Fruit fly (Drosophila melanogaster) whole organism, embryonic: ENCODE results near the gene CG32075.

Experiments used
- CG10959 ChIP-seq: fragments of 200-800 bp; sonication (Bioruptor generic); IDR thresholded peaks from 2 replicates; pipeline ENCODE4 v1.3.6; 2022; ENCODE audit warnings: missing biosample characterization, missing genetic modification characterization
- CG11093 ChIP-seq: fragments of 200-800 bp; sonication (Bioruptor generic); IDR thresholded peaks from 3 replicates; pipeline ENCODE4 v1.3.6; 2022; ENCODE audit warnings: missing biosample characterization, missing genetic modification characterization
- CG11398 ChIP-seq: fragments of 200-800 bp; sonication (Bioruptor generic); optimal IDR thresholded peaks from 2 replicates; lab custom pipeline; 2016; ENCODE audit warnings: missing biosample characterization, missing genetic modification characterization
- CG12155 ChIP-seq: fragments of 200-800 bp; sonication (Bioruptor generic); optimal IDR thresholded peaks from 3 replicates; lab custom pipeline; 2016; ENCODE audit warnings: missing biosample characterization, missing genetic modification characterization
- CG12299 ChIP-seq: fragments of 200-800 bp; sonication (Bioruptor generic); optimal IDR thresholded peaks from 2 replicates; lab custom pipeline; 2018; ENCODE audit warnings: missing biosample characterization, mild to moderate bottlenecking, missing genetic modification characterization
- CG12942 ChIP-seq: fragments of 200-800 bp; sonication (Bioruptor generic); optimal IDR thresholded peaks from 3 replicates; lab custom pipeline; 2016; ENCODE audit warnings: missing biosample characterization, missing genetic modification characterization
- CG13287 ChIP-seq: fragments of 200-800 bp; sonication (Bioruptor generic); IDR thresholded peaks from 2 replicates; pipeline ENCODE4 v1.3.6; 2022; ENCODE audit warnings: missing biosample characterization, missing genetic modification characterization; ENCODE audit not compliant: partially characterized antibody
- CG16779 ChIP-seq: fragments of 200-800 bp; sonication (Bioruptor generic); IDR thresholded peaks from 2 replicates; pipeline ENCODE4 v1.3.6; 2022; ENCODE audit warnings: missing biosample characterization, missing genetic modification characterization
- CG17802 ChIP-seq: fragments of 200-800 bp; sonication (Bioruptor generic); optimal IDR thresholded peaks from 2 replicates; lab custom pipeline; 2018; ENCODE audit warnings: missing biosample characterization, mild to moderate bottlenecking, missing genetic modification characterization, moderate library complexity
- CG2889 ChIP-seq: fragments of 200-800 bp; sonication (Bioruptor generic); IDR thresholded peaks from 3 replicates; pipeline ENCODE4 v1.3.6; 2022; ENCODE audit warnings: missing biosample characterization, missing genetic modification characterization
- CG30431 ChIP-seq: fragments of 200-800 bp; sonication (Bioruptor generic); optimal IDR thresholded peaks from 2 replicates; lab custom pipeline; 2017; ENCODE audit warnings: missing biosample characterization, missing genetic modification characterization
- CG3838 ChIP-seq: fragments of 200-800 bp; sonication (Bioruptor generic); optimal IDR thresholded peaks from 3 replicates; lab custom pipeline; 2016; ENCODE audit warnings: missing biosample characterization, missing genetic modification characterization
- CG5245 ChIP-seq: fragments of 200-800 bp; sonication (Bioruptor generic); optimal IDR thresholded peaks from 3 replicates; lab custom pipeline; 2016; ENCODE audit warnings: missing biosample characterization, missing genetic modification characterization
- CG6683 ChIP-seq: fragments of 200-800 bp; sonication (Bioruptor generic); optimal IDR thresholded peaks from 2 replicates; lab custom pipeline; 2017; ENCODE audit warnings: missing biosample characterization, mild to moderate bottlenecking, missing genetic modification characterization, missing genetic modification reagents
- CG8478 ChIP-seq: fragments of >200 bp; optimal IDR thresholded peaks from 2 replicates; lab custom pipeline; 2018
- CG9215 ChIP-seq: fragments of 200-800 bp; sonication (Bioruptor generic); IDR thresholded peaks from 2 replicates; pipeline ENCODE4 v1.3.6; 2022; ENCODE audit warnings: missing biosample characterization, missing genetic modification characterization
- CG9609 ChIP-seq: fragments of 200-800 bp; sonication (Bioruptor generic); optimal IDR thresholded peaks from 3 replicates; lab custom pipeline; 2016; ENCODE audit warnings: missing biosample characterization, missing genetic modification characterization
- CG9932 ChIP-seq: fragments of 200-800 bp; sonication (Bioruptor generic); IDR thresholded peaks from 2 replicates; pipeline ENCODE4 v1.3.6; 2022; ENCODE audit warnings: missing biosample characterization, missing genetic modification characterization
- Dfd ChIP-seq, 2 experiments: fragments of >200 bp; optimal IDR thresholded peaks; 2 replicates each; lab custom pipeline; 2017; ENCODE audit warnings: missing biosample characterization in 2 of 2, missing genetic modification characterization in 2 of 2
- Gug ChIP-seq: fragments of 200-800 bp; sonication (Bioruptor generic); IDR thresholded peaks from 4 replicates; pipeline ENCODE4 v1.3.6; 2022; ENCODE audit warnings: missing biosample characterization, missing genetic modification characterization
- Hand ChIP-seq: fragments of 200-800 bp; sonication (Bioruptor generic); optimal IDR thresholded peaks from 2 replicates; lab custom pipeline; 2017; ENCODE audit warnings: mild to moderate bottlenecking, missing biosample characterization, missing genetic modification reagents, missing genetic modification characterization
- Nf-YC ChIP-seq: fragments of 200-800 bp; optimal IDR thresholded peaks from 3 replicates; lab custom pipeline; 2019; ENCODE audit warnings: missing biosample characterization, mild to moderate bottlenecking, missing genetic modification characterization, moderate library complexity
- PHDP ChIP-seq: fragments of 200-800 bp; sonication (Bioruptor generic); optimal IDR thresholded peaks from 3 replicates; lab custom pipeline; 2018; ENCODE audit warnings: missing biosample characterization, mild to moderate bottlenecking, missing genetic modification characterization, moderate library complexity
- Pdp1 ChIP-seq, 2 experiments: fragments of 200-800 bp; sonication (Bioruptor generic); optimal IDR thresholded peaks; 3 replicates each; lab custom pipeline; 2016; ENCODE audit warnings: missing biosample characterization in 2 of 2, missing genetic modification characterization in 2 of 2, mild to moderate bottlenecking in 1 of 2, moderate library complexity in 1 of 2
- az2 ChIP-seq: fragments of 200-800 bp; sonication (Bioruptor generic); optimal IDR thresholded peaks from 3 replicates; lab custom pipeline; 2016; ENCODE audit warnings: missing biosample characterization, missing genetic modification characterization
- crp ChIP-seq, 2 experiments: fragments of 200-800 bp; sonication (Bioruptor generic); optimal IDR thresholded peaks; 2 replicates in 1 of 2; 3 replicates in 1 of 2; lab custom pipeline; 2017; ENCODE audit warnings: missing biosample characterization in 2 of 2, missing genetic modification characterization in 2 of 2, mild to moderate bottlenecking in 1 of 2, moderate library complexity in 1 of 2
- cwo ChIP-seq: fragments of 200-800 bp; sonication (Bioruptor generic); optimal IDR thresholded peaks from 3 replicates; lab custom pipeline; 2017; ENCODE audit warnings: missing biosample characterization, missing genetic modification characterization, mild to moderate bottlenecking, moderate library complexity, missing genetic modification reagents
- dimm ChIP-seq: fragments of 200-800 bp; sonication (Bioruptor generic); IDR thresholded peaks from 2 replicates; pipeline ENCODE4 v1.3.6; 2022; ENCODE audit warnings: missing biosample characterization, missing genetic modification characterization
- eyg ChIP-seq: fragments of 200-800 bp; sonication (Bioruptor generic); optimal IDR thresholded peaks from 3 replicates; lab custom pipeline; 2016; ENCODE audit warnings: missing biosample characterization, missing genetic modification characterization
- fu2 ChIP-seq: fragments of 200-800 bp; sonication (Bioruptor generic); optimal IDR thresholded peaks from 2 replicates; lab custom pipeline; 2016; ENCODE audit warnings: missing biosample characterization, missing genetic modification characterization
- her ChIP-seq: fragments of 200-800 bp; sonication (Bioruptor generic); optimal IDR thresholded peaks from 2 replicates; lab custom pipeline; 2016; ENCODE audit warnings: missing biosample characterization, missing genetic modification characterization
- klu ChIP-seq: fragments of 200-800 bp; sonication (Bioruptor generic); IDR thresholded peaks from 2 replicates; pipeline ENCODE4 v1.3.6; 2022; ENCODE audit warnings: missing biosample characterization, missing genetic modification characterization
- maf-S ChIP-seq: fragments of 200-800 bp; sonication (Bioruptor generic); optimal IDR thresholded peaks from 2 replicates; lab custom pipeline; 2016; ENCODE audit warnings: missing biosample characterization, missing genetic modification characterization
- mld ChIP-seq: fragments of 200-800 bp; sonication (Bioruptor generic); IDR thresholded peaks from 3 replicates; pipeline ENCODE4 v1.3.6; 2022; ENCODE audit warnings: missing biosample characterization, missing genetic modification characterization; ENCODE audit not compliant: partially characterized antibody
- phol ChIP-seq: fragments of 200-800 bp; sonication (Bioruptor generic); optimal IDR thresholded peaks from 3 replicates; lab custom pipeline; 2018; ENCODE audit warnings: missing biosample characterization, mild to moderate bottlenecking, missing genetic modification characterization, moderate library complexity
- prd ChIP-seq, 3 experiments: fragments of >200 bp in 2 of 3; fragments of 200-800 bp in 1 of 3; sonication (Bioruptor generic) in 1 of 3; optimal IDR thresholded peaks in 2 of 3; IDR thresholded peaks in 1 of 3; 2 replicates in 2 of 3; 3 replicates in 1 of 3; pipeline versions ENCODE4 v1.3.6 to Lab custom; 2017 to 2022; ENCODE audit warnings: missing biosample characterization in 1 of 3, missing genetic modification characterization in 1 of 3
- psq ChIP-seq: fragments of 200-800 bp; sonication (Bioruptor generic); optimal IDR thresholded peaks from 2 replicates; lab custom pipeline; 2017; ENCODE audit warnings: missing biosample characterization, missing genetic modification characterization
- ranshi ChIP-seq: fragments of 200-800 bp; sonication (Bioruptor generic); IDR thresholded peaks from 2 replicates; pipeline ENCODE4 v1.3.6; 2022; ENCODE audit warnings: missing biosample characterization, missing genetic modification characterization
- sens-2 ChIP-seq: fragments of 200-800 bp; sonication (Bioruptor generic); IDR thresholded peaks from 2 replicates; pipeline ENCODE4 v1.3.6; 2022; ENCODE audit warnings: missing biosample characterization, missing genetic modification characterization
- sim ChIP-seq: fragments of 200-800 bp; sonication (Bioruptor generic); IDR thresholded peaks from 2 replicates; pipeline ENCODE4 v1.3.6; 2022; ENCODE audit warnings: missing biosample characterization, missing genetic modification characterization
- slp2 ChIP-seq: fragments of 200-800 bp; sonication (Bioruptor generic); optimal IDR thresholded peaks from 2 replicates; lab custom pipeline; 2016; ENCODE audit warnings: missing biosample characterization, missing genetic modification characterization
- sna ChIP-seq: fragments of 200-800 bp; sonication (Bioruptor generic); IDR thresholded peaks from 2 replicates; pipeline ENCODE4 v1.3.6; 2022; ENCODE audit warnings: missing biosample characterization, missing genetic modification characterization; ENCODE audit not compliant: partially characterized antibody
- sug ChIP-seq: fragments of 200-800 bp; optimal IDR thresholded peaks from 2 replicates; lab custom pipeline; 2019; ENCODE audit warnings: missing biosample characterization, mild to moderate bottlenecking, missing genetic modification characterization, moderate library complexity
- tgo ChIP-seq: fragments of 200-800 bp; sonication (Bioruptor generic); IDR thresholded peaks from 3 replicates; pipeline ENCODE4 v1.3.6; 2022; ENCODE audit warnings: missing biosample characterization, missing genetic modification characterization
- tin ChIP-seq: fragments of 200-800 bp; sonication (Bioruptor generic); optimal IDR thresholded peaks from 3 replicates; lab custom pipeline; 2016; ENCODE audit warnings: missing biosample characterization, missing genetic modification characterization
- toy ChIP-seq: fragments of 200-800 bp; sonication (Bioruptor generic); IDR thresholded peaks from 2 replicates; pipeline ENCODE4 v1.3.6; 2022; ENCODE audit warnings: missing biosample characterization, missing genetic modification characterization
- vvl ChIP-seq: fragments of 200-800 bp; sonication (Bioruptor generic); IDR thresholded peaks from 2 replicates; pipeline ENCODE4 v1.3.6; 2022; ENCODE audit warnings: missing biosample characterization, missing genetic modification characterization
- zf30C ChIP-seq: fragments of 200-800 bp; sonication (Bioruptor generic); optimal IDR thresholded peaks from 3 replicates; lab custom pipeline; 2018; ENCODE audit warnings: missing biosample characterization, mild to moderate bottlenecking, missing genetic modification characterization
- zfh2 ChIP-seq: fragments of 200-800 bp; sonication (Bioruptor generic); optimal IDR thresholded peaks from 2 replicates; lab custom pipeline; 2016; ENCODE audit warnings: missing biosample characterization, missing genetic modification characterization

CG32075 gene

dm6 chr3L:11113198-11114197, 48.8 kb upstream of the CG32075 start, which contains the start of gene Sod1 (continued):
- no peak for TF ChIP-seq tin (GFP tag; lab: Kevin White, UChicago)
- peak; percentile 38; the same call in 1 of the 2 replicates for TF ChIP-seq CG13287 (GFP tag; lab: Robert Waterston, UW)
- TF ChIP-seq klu (GFP tag; lab: Robert Waterston, UW), result no peak
- no peak for TF ChIP-seq sna
- TF ChIP-seq CG16779, result no peak
- no peak for TF ChIP-seq CG11093 (GFP tag; lab: Robert Waterston, UW)
- no peak for TF ChIP-seq sim (GFP tag; lab: Robert Waterston, UW)
- peak; percentile 8 for TF ChIP-seq phol (tag; lab: Kevin White, UChicago)
- peak in 1 of 2 experiments; percentile 77 for TF ChIP-seq Pdp1 (GFP tag; optimal IDR thresholded peaks at IDR 0.05; lab: Kevin White, UChicago)
- TF ChIP-seq her (GFP tag; lab: Kevin White, UChicago), result no peak
- TF ChIP-seq CG6683 (GFP tag; lab: Kevin White, UChicago), result no peak
- TF ChIP-seq tgo (GFP tag; lab: Robert Waterston, UW), result no peak
- TF ChIP-seq CG11398 (GFP tag; lab: Kevin White, UChicago), result no peak
- no peak for TF ChIP-seq CG5245 (GFP tag; lab: Kevin White, UChicago)
- no peak for TF ChIP-seq CG9609
- TF ChIP-seq CG8478 (lab: Kevin White, UChicago), result no peak
- TF ChIP-seq CG9215 (GFP tag; lab: Robert Waterston, UW), result no peak
- TF ChIP-seq sug, result no peak
- TF ChIP-seq CG17802 (tag; lab: Kevin White, UChicago), result peak; percentile 89
- TF ChIP-seq dimm (GFP tag; lab: Robert Waterston, UW), result no peak
- TF ChIP-seq toy, result no peak
- no peak for TF ChIP-seq Nf-YC (tag; lab: Kevin White, UChicago)
- TF ChIP-seq CG10959, result no peak
- peak; percentile 25 for TF ChIP-seq PHDP (tag; lab: Kevin White, UChicago)
- no peak for TF ChIP-seq slp2 (GFP tag; lab: Kevin White, UChicago)
- no peak for TF ChIP-seq Dfd (GFP tag; optimal IDR thresholded peaks at IDR 0.05; lab: Kevin White, UChicago)
- no peak for TF ChIP-seq cwo (GFP tag; lab: Kevin White, UChicago)
- TF ChIP-seq psq (GFP tag; lab: Kevin White, UChicago), result no peak
- peak; percentile 24 for TF ChIP-seq maf-S (GFP tag; lab: Kevin White, UChicago)
- no peak for TF ChIP-seq Gug (GFP tag; lab: Robert Waterston, UW)
- no peak for TF ChIP-seq zfh2 (GFP tag; lab: Kevin White, UChicago)
- TF ChIP-seq eyg (GFP tag; lab: Kevin White, UChicago), result no peak
- no peak for TF ChIP-seq ranshi (GFP tag; lab: Robert Waterston, UW)
- TF ChIP-seq CG2889 (GFP tag; lab: Robert Waterston, UW), result no peak
- no peak for TF ChIP-seq Hand (GFP tag; lab: Kevin White, UChicago)
- TF ChIP-seq crp (GFP tag; optimal IDR thresholded peaks at IDR 0.05; lab: Kevin White, UChicago), result no peak
- TF ChIP-seq CG9932, result no peak
- TF ChIP-seq CG12299 (tag; lab: Kevin White, UChicago), result no peak
- TF ChIP-seq CG12942 (GFP tag; lab: Kevin White, UChicago), result no peak
- TF ChIP-seq mld (GFP tag; lab: Robert Waterston, UW), result no peak
- no peak for TF ChIP-seq az2 (GFP tag; lab: Kevin White, UChicago)
- no peak for TF ChIP-seq prd (optimal IDR thresholded peaks at IDR 0.05; lab: Kevin White, UChicago)
- TF ChIP-seq prd (GFP tag; IDR thresholded peaks at IDR 0.05; lab: Robert Waterston, UW), result no peak
- TF ChIP-seq CG12155, result no peak
- TF ChIP-seq zf30C (GFP tag; lab: Kevin White, UChicago), result no peak
- no peak for TF ChIP-seq CG3838 (GFP tag; lab: Kevin White, UChicago)
- no peak for TF ChIP-seq sens-2 (GFP tag; lab: Robert Waterston, UW)
- TF ChIP-seq vvl (GFP tag; lab: Robert Waterston, UW), result 0 out of 2 replicates have a peak, but pooled peaks have one; percentile 41
- no peak for TF ChIP-seq CG30431
- TF ChIP-seq fu2 (GFP tag; lab: Kevin White, UChicago), result no peak
